Fruit fly (Drosophila melanogaster): ENCODE measurements around the gene CG34353.

DNA sequence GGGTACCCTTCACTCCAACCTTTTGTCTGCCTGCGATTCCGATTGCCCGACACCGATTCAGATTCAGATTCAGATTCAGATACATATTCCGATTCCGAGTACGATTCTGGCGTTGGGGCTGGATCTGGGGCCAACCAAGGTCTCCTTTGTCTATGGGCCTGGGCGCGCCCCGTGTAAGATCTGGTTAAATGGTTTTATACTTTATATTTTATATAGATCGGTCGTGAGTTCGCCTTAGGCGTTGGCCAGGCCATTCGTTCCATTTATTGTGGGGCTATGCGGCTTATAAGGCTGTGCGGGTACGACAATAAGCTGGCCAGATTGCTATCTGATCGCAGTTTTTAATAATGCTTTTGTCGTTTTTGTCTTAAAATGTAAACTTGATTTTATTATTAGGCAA lies 165.6 kb downstream of the CG34353 start:
- TF ChIP-seq ttk (optimal IDR thresholded peaks at IDR 0.05) (no peak), Myc (optimal IDR thresholded peaks at IDR 0.05) (no peak), psq (optimal IDR thresholded peaks at IDR 0.05) (no peak), insv (optimal IDR thresholded peaks at IDR 0.05) (no peak), Sin3A (optimal IDR thresholded peaks at IDR 0.05) (no peak), h (optimal IDR thresholded peaks at IDR 0.05) (no peak)

Measured in Kc167 (cell line).